Worm (Caenorhabditis elegans): ENCODE measurements around the gene dnj-17.

- TF ChIP-seq flt-1 (GFP tag; IDR thresholded peaks at IDR 0.05) = no peak
- TF ChIP-seq klf-2 (GFP tag; conservative IDR thresholded peaks at IDR 0.05) = no peak
- no peak for TF ChIP-seq ztf-23 (GFP tag; IDR thresholded peaks at IDR 0.05)
- TF ChIP-seq tab-1 (GFP tag; IDR thresholded peaks at IDR 0.05) = no peak
- no peak for TF ChIP-seq cog-1 (tag; optimal IDR thresholded peaks at IDR 0.05)
Observed at ce11 chrIII:13436843-13437242, 43.7 kb upstream of the dnj-17 start, which contains the start of gene F45G2.9.
